Worm (Caenorhabditis elegans) whole organism, midembryonic: Measurements from ENCODE around the gene ssna-1.

Source experiments
- cog-1 ChIP-seq: sonication (generic microtip); optimal IDR thresholded peaks from 2 replicates; lab custom pipeline; 2016; ENCODE audit warnings: missing genetic modification characterization, missing compliant biosample characterization
- flt-1 ChIP-seq: fragments of 200-800 bp; sonication (Bioruptor generic); IDR thresholded peaks from 2 replicates; pipeline ENCODE4 v1.3.6; 2022; ENCODE audit warnings: missing genetic modification characterization, missing compliant biosample characterization
- klf-2 ChIP-seq: fragments of 200-800 bp; sonication (Bioruptor generic); conservative IDR thresholded peaks from 2 replicates; pipeline ENCODE4 v1.3.6; 2022; ENCODE audit warnings: missing genetic modification reagents, missing genetic modification characterization, missing compliant biosample characterization
- med-1 ChIP-seq: sonication (generic microtip); optimal IDR thresholded peaks from 2 replicates; lab custom pipeline; 2017; ENCODE audit warnings: missing genetic modification characterization, mild to moderate bottlenecking, missing compliant biosample characterization, antibody characterized with exemption, missing genetic modification reagents; ENCODE audit not compliant: insufficient read depth
- ref-1 ChIP-seq: fragments of 200-800 bp; sonication (Bioruptor generic); conservative IDR thresholded peaks from 2 replicates; pipeline ENCODE4 v1.3.6; 2022; ENCODE audit warnings: missing genetic modification reagents, missing genetic modification characterization, missing compliant biosample characterization
- tab-1 ChIP-seq: fragments of 200-800 bp; sonication (Bioruptor generic); IDR thresholded peaks from 2 replicates; pipeline ENCODE4 v1.3.6; 2022; ENCODE audit warnings: missing genetic modification characterization, missing compliant biosample characterization
- ztf-23 ChIP-seq: fragments of 200-800 bp; sonication (Bioruptor generic); IDR thresholded peaks from 2 replicates; pipeline ENCODE4 v1.3.6; 2022; ENCODE audit warnings: missing genetic modification reagents, missing genetic modification characterization, missing compliant biosample characterization
- ztf-29 ChIP-seq: fragments of 200-800 bp; sonication (Bioruptor generic); IDR thresholded peaks from 2 replicates; pipeline ENCODE4 v1.3.6; 2022; ENCODE audit warnings: missing genetic modification reagents, missing genetic modification characterization, missing compliant biosample characterization

DNA sequence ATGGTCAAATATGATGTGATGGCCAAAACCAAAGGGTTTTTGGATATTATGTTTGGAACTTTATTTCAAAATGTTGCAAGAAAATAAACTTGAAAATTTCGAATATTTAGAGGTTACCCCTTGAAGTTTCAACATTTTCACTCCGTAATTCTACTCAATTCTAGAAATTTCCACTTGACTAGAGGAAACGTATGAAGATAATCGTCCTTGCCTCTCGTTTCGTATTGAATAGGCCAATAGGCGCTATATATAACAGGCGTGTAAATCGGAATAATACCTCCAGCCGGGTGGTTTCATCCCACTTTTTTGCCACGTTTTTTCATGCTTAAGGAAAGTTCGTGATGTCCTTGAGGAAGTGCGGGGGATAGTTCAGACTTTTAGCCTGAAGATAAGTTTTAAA is 44.6 kb upstream of the ssna-1 start:
- TF ChIP-seq ztf-29 (GFP tag; lab: Robert Waterston, UW) (no peak), flt-1 (GFP tag; lab: Robert Waterston, UW) (no peak), ztf-23 (GFP tag; lab: Robert Waterston, UW) (no peak), klf-2 (GFP tag; lab: Robert Waterston, UW) (no peak), med-1 (no peak), tab-1 (GFP tag; lab: Robert Waterston, UW) (no peak), ref-1 (GFP tag; lab: Robert Waterston, UW) (no peak), cog-1 (tag; lab: Kevin White, UChicago) (no peak)
